Fruit fly (Drosophila melanogaster) whole organism, embryonic: ENCODE measurements around the gene mio.
A peak's percentile ranks its signal among the peaks of the same experiment; 100 is the strongest.

Experiments used
- Atf-2 ChIP-seq: fragments of 200-800 bp; sonication (Bioruptor generic); optimal IDR thresholded peaks from 2 replicates; lab custom pipeline; 2016; ENCODE audit warnings: missing biosample characterization, missing genetic modification characterization
- CG10565 ChIP-seq: fragments of 200-800 bp; sonication (Bioruptor generic); optimal IDR thresholded peaks from 3 replicates; lab custom pipeline; 2016; ENCODE audit warnings: missing biosample characterization, mild to moderate bottlenecking, missing genetic modification characterization
- CG11247 ChIP-seq: fragments of 200-800 bp; sonication (Bioruptor generic); IDR thresholded peaks from 2 replicates; pipeline ENCODE4 v1.3.6; 2022; ENCODE audit warnings: missing biosample characterization, missing genetic modification characterization
- CG11560 ChIP-seq: fragments of 200-800 bp; sonication (Bioruptor generic); IDR thresholded peaks from 3 replicates; pipeline ENCODE4 v1.3.6; 2022; ENCODE audit warnings: missing biosample characterization, missing genetic modification characterization
- CG12071 ChIP-seq: fragments of 200-800 bp; sonication (Bioruptor generic); optimal IDR thresholded peaks from 3 replicates; lab custom pipeline; 2018; ENCODE audit warnings: missing biosample characterization, mild to moderate bottlenecking, missing genetic modification characterization
- CG13287 ChIP-seq: fragments of 200-800 bp; sonication (Bioruptor generic); IDR thresholded peaks from 2 replicates; pipeline ENCODE4 v1.3.6; 2022; ENCODE audit warnings: missing biosample characterization, missing genetic modification characterization; ENCODE audit not compliant: partially characterized antibody
- CG14014 ChIP-seq: fragments of 200-800 bp; sonication (Bioruptor generic); IDR thresholded peaks from 2 replicates; pipeline ENCODE4 v1.3.6; 2022; ENCODE audit warnings: missing biosample characterization, missing genetic modification characterization
- CG1602 ChIP-seq: fragments of 200-800 bp; sonication (Bioruptor generic); optimal IDR thresholded peaks from 3 replicates; lab custom pipeline; 2016; ENCODE audit warnings: missing biosample characterization, missing genetic modification characterization
- CG2129 ChIP-seq: fragments of 200-800 bp; sonication (Bioruptor generic); IDR thresholded peaks from 2 replicates; pipeline ENCODE4 v1.3.6; 2022; ENCODE audit warnings: missing biosample characterization, missing genetic modification characterization; ENCODE audit not compliant: partially characterized antibody
- CG30431 ChIP-seq: fragments of 200-800 bp; sonication (Bioruptor generic); optimal IDR thresholded peaks from 2 replicates; lab custom pipeline; 2017; ENCODE audit warnings: missing biosample characterization, missing genetic modification characterization
- CG3065 ChIP-seq: fragments of 200-800 bp; sonication (Bioruptor generic); optimal IDR thresholded peaks from 2 replicates; lab custom pipeline; 2016; ENCODE audit warnings: missing biosample characterization, missing genetic modification characterization
- CG8089 ChIP-seq: fragments of 200-800 bp; sonication (Bioruptor generic); optimal IDR thresholded peaks from 3 replicates; lab custom pipeline; 2016; ENCODE audit warnings: missing biosample characterization, missing genetic modification characterization
- Camta ChIP-seq: fragments of 200-800 bp; sonication (Bioruptor generic); optimal IDR thresholded peaks from 2 replicates; lab custom pipeline; 2016; ENCODE audit warnings: missing biosample characterization, missing genetic modification characterization
- Dek ChIP-seq: fragments of 200-800 bp; sonication (Bioruptor generic); optimal IDR thresholded peaks from 3 replicates; lab custom pipeline; 2019; ENCODE audit warnings: missing biosample characterization, mild to moderate bottlenecking, missing genetic modification characterization, moderate library complexity
- Doc2 ChIP-seq: fragments of 200-800 bp; sonication (Bioruptor generic); IDR thresholded peaks from 2 replicates; pipeline ENCODE4 v1.3.6; 2022; ENCODE audit warnings: missing biosample characterization, missing genetic modification characterization
- GATAe ChIP-seq: fragments of 200-800 bp; sonication (Bioruptor generic); conservative IDR thresholded peaks from 2 replicates; pipeline ENCODE4 v1.3.6; 2022; ENCODE audit warnings: missing biosample characterization, missing genetic modification characterization
- H2.0 ChIP-seq: fragments of 200-800 bp; sonication (Bioruptor generic); IDR thresholded peaks from 2 replicates; pipeline ENCODE4 v1.3.6; 2022; ENCODE audit warnings: missing biosample characterization, missing genetic modification characterization
- Hand ChIP-seq: fragments of 200-800 bp; sonication (Bioruptor generic); optimal IDR thresholded peaks from 2 replicates; lab custom pipeline; 2017; ENCODE audit warnings: mild to moderate bottlenecking, missing biosample characterization, missing genetic modification reagents, missing genetic modification characterization
- Med ChIP-seq: fragments of 200-800 bp; sonication (Bioruptor generic); peaks from one replicate; lab custom pipeline; 2016; ENCODE audit warnings: missing biosample characterization, missing genetic modification characterization, mild to moderate bottlenecking, inconsistent platforms, moderate library complexity
- NC2β ChIP-seq: fragments of 200-800 bp; sonication (Bioruptor generic); optimal IDR thresholded peaks from 2 replicates; lab custom pipeline; 2016; ENCODE audit warnings: missing biosample characterization, missing genetic modification characterization
- NFAT ChIP-seq: fragments of 200-800 bp; sonication (Bioruptor generic); IDR thresholded peaks from 2 replicates; pipeline ENCODE4 v1.3.6; 2022; ENCODE audit warnings: missing biosample characterization, missing genetic modification characterization
- Sox102F ChIP-seq: fragments of 200-800 bp; sonication (Bioruptor generic); optimal IDR thresholded peaks from 2 replicates; lab custom pipeline; 2018; ENCODE audit warnings: missing biosample characterization, mild to moderate bottlenecking, missing genetic modification characterization, moderate library complexity
- Sry-δ ChIP-seq: fragments of 200-800 bp; sonication (Bioruptor generic); optimal IDR thresholded peaks from 2 replicates; lab custom pipeline; 2016; ENCODE audit warnings: missing biosample characterization, missing genetic modification characterization
- Xrp1 ChIP-seq: fragments of 200-800 bp; sonication (Bioruptor generic); IDR thresholded peaks from 2 replicates; pipeline ENCODE4 v1.3.6; 2022; ENCODE audit warnings: missing biosample characterization, missing genetic modification characterization
- YL-1 ChIP-seq: fragments of 200-800 bp; sonication (Bioruptor generic); optimal IDR thresholded peaks from 3 replicates; lab custom pipeline; 2017; ENCODE audit warnings: missing biosample characterization, mild to moderate bottlenecking, missing genetic modification characterization
- ab ChIP-seq: fragments of 200-800 bp; sonication (Bioruptor generic); optimal IDR thresholded peaks from 2 replicates; lab custom pipeline; 2016; ENCODE audit warnings: missing biosample characterization, missing genetic modification characterization
- ac ChIP-seq: fragments of 200-800 bp; sonication (Bioruptor generic); optimal IDR thresholded peaks from 3 replicates; lab custom pipeline; 2017; ENCODE audit warnings: missing biosample characterization, mild to moderate bottlenecking, missing genetic modification characterization
- ara ChIP-seq: fragments of 200-800 bp; sonication (Bioruptor generic); IDR thresholded peaks from 2 replicates; pipeline ENCODE4 v1.3.6; 2022; ENCODE audit warnings: missing biosample characterization, missing genetic modification characterization
- ci ChIP-seq: fragments of 200-800 bp; sonication (Bioruptor generic); IDR thresholded peaks from 3 replicates; pipeline ENCODE4 v1.3.6; 2022; ENCODE audit warnings: missing biosample characterization, missing genetic modification characterization
- danr ChIP-seq: fragments of 200-800 bp; sonication (Bioruptor generic); IDR thresholded peaks from 2 replicates; pipeline ENCODE4 v1.3.6; 2022; ENCODE audit warnings: missing biosample characterization, missing genetic modification characterization
- disco-r ChIP-seq: fragments of 200-800 bp; sonication (Bioruptor generic); optimal IDR thresholded peaks from 2 replicates; lab custom pipeline; 2016; ENCODE audit warnings: missing biosample characterization, missing genetic modification characterization
- dm ChIP-seq: fragments of 200-800 bp; sonication (Bioruptor generic); optimal IDR thresholded peaks from 3 replicates; lab custom pipeline; 2016; ENCODE audit warnings: missing biosample characterization, missing genetic modification characterization
- fd3F ChIP-seq: fragments of 200-800 bp; sonication (Bioruptor generic); optimal IDR thresholded peaks from 2 replicates; lab custom pipeline; 2018; ENCODE audit warnings: missing biosample characterization, mild to moderate bottlenecking, missing genetic modification characterization, moderate library complexity
- gce ChIP-seq: fragments of 200-800 bp; sonication (Bioruptor generic); IDR thresholded peaks from 3 replicates; pipeline ENCODE4 v1.3.6; 2022; ENCODE audit warnings: missing biosample characterization, missing genetic modification characterization
- gcm2 ChIP-seq: fragments of 200-800 bp; sonication (Bioruptor generic); optimal IDR thresholded peaks from 2 replicates; lab custom pipeline; 2016; ENCODE audit warnings: missing biosample characterization, missing genetic modification characterization
- jumu ChIP-seq: fragments of 200-800 bp; sonication (Bioruptor generic); optimal IDR thresholded peaks from 3 replicates; lab custom pipeline; 2016; ENCODE audit warnings: missing biosample characterization, missing genetic modification characterization
- kay ChIP-seq: fragments of 200-800 bp; sonication (Bioruptor generic); optimal IDR thresholded peaks from 2 replicates; lab custom pipeline; 2016; ENCODE audit warnings: missing biosample characterization, missing genetic modification characterization
- lmd ChIP-seq: fragments of 200-800 bp; sonication (Bioruptor generic); IDR thresholded peaks from 2 replicates; pipeline ENCODE4 v1.3.6; 2022; ENCODE audit warnings: missing biosample characterization, missing genetic modification characterization
- nerfin-2 ChIP-seq: fragments of 200-800 bp; sonication (Bioruptor generic); IDR thresholded peaks from 2 replicates; pipeline ENCODE4 v1.3.6; 2022; ENCODE audit warnings: missing biosample characterization, missing genetic modification characterization; ENCODE audit not compliant: partially characterized antibody
- onecut ChIP-seq: fragments of 200-800 bp; sonication (Bioruptor generic); IDR thresholded peaks from 2 replicates; pipeline ENCODE4 v1.3.6; 2022; ENCODE audit warnings: missing biosample characterization, missing genetic modification characterization
- pfk ChIP-seq: fragments of 200-800 bp; sonication (Bioruptor generic); optimal IDR thresholded peaks from 2 replicates; lab custom pipeline; 2018; ENCODE audit warnings: missing biosample characterization, mild to moderate bottlenecking, missing genetic modification characterization, moderate library complexity
- phol ChIP-seq: fragments of 200-800 bp; sonication (Bioruptor generic); optimal IDR thresholded peaks from 3 replicates; lab custom pipeline; 2018; ENCODE audit warnings: missing biosample characterization, mild to moderate bottlenecking, missing genetic modification characterization, moderate library complexity
- pros ChIP-seq: fragments of 200-800 bp; sonication (Bioruptor generic); optimal IDR thresholded peaks from 3 replicates; lab custom pipeline; 2019; ENCODE audit warnings: missing biosample characterization, mild to moderate bottlenecking, missing genetic modification characterization, moderate library complexity
- pum ChIP-seq: fragments of 200-800 bp; sonication (Bioruptor generic); optimal IDR thresholded peaks from 2 replicates; lab custom pipeline; 2016; ENCODE audit warnings: missing biosample characterization, missing genetic modification characterization
- ro ChIP-seq: fragments of 200-800 bp; sonication (Bioruptor generic); IDR thresholded peaks from 2 replicates; pipeline ENCODE4 v1.3.6; 2022; ENCODE audit warnings: missing biosample characterization, missing genetic modification characterization
- schlank ChIP-seq: fragments of 200-800 bp; sonication (Bioruptor generic); optimal IDR thresholded peaks from 2 replicates; lab custom pipeline; 2018; ENCODE audit warnings: missing biosample characterization, mild to moderate bottlenecking, missing genetic modification characterization
- ssp ChIP-seq: fragments of 200-800 bp; sonication (Bioruptor generic); IDR thresholded peaks from 2 replicates; pipeline ENCODE4 v1.3.6; 2022; ENCODE audit warnings: missing biosample characterization, missing genetic modification characterization
- sug ChIP-seq: fragments of 200-800 bp; optimal IDR thresholded peaks from 2 replicates; lab custom pipeline; 2019; ENCODE audit warnings: missing biosample characterization, mild to moderate bottlenecking, missing genetic modification characterization, moderate library complexity
- tgo ChIP-seq: fragments of 200-800 bp; sonication (Bioruptor generic); IDR thresholded peaks from 3 replicates; pipeline ENCODE4 v1.3.6; 2022; ENCODE audit warnings: missing biosample characterization, missing genetic modification characterization
- trem ChIP-seq: fragments of 200-800 bp; optimal IDR thresholded peaks from 3 replicates; lab custom pipeline; 2019; ENCODE audit warnings: missing biosample characterization, mild to moderate bottlenecking, missing genetic modification characterization, moderate library complexity
- twi ChIP-seq: fragments of 200-800 bp; optimal IDR thresholded peaks from 2 replicates; lab custom pipeline; 2019; ENCODE audit warnings: missing biosample characterization, mild to moderate bottlenecking, missing genetic modification characterization, moderate library complexity
- zfh1 ChIP-seq: fragments of 200-800 bp; sonication (Bioruptor generic); IDR thresholded peaks from 3 replicates; pipeline ENCODE4 v1.3.6; 2022; ENCODE audit warnings: missing biosample characterization, missing genetic modification characterization

Gene mio

DNA sequence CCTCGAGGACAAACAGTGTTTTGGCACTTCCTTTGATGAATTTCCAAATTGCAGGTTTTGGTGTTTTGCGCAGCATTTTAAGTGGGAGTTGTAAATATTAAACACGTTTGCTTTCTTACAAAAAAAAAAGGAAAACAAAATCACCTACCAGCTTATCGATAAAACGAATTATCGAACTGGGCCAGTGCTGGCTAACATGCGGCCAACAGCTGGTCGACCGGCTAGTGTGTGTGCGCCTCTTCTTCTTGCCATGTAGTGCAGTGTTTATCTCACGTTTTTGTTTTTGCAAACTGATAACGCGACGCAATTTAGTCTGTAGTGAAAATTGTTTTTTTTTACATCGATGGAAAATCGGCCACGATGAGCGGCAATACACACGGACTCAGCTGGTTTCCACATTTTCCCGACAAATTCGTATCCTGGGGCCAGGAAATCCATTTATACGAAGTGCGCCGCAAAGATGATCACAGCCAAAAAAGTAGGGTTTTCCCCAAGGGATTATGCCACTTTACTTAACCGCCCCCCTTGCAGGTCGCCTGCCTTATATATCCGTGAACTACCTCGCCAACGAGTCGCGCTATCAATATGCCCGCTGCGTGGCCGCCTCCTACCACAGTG is at the start of gene mio, which contains the start of the genes CG15386 and CG42371 (continued):
- no peak for TF ChIP-seq tgo (GFP tag; lab: Robert Waterston, UW)
- no peak for TF ChIP-seq fd3F (GFP tag; lab: Kevin White, UChicago)
- TF ChIP-seq CG11247 (GFP tag; lab: Robert Waterston, UW) = no peak
- peak; percentile 44 for TF ChIP-seq Xrp1 (GFP tag; lab: Robert Waterston, UW)
- peak; percentile 85 for TF ChIP-seq Med
- TF ChIP-seq Sox102F = no peak
- TF ChIP-seq onecut = peak; percentile 44; the same call in 1 of the 2 replicates
- no peak for TF ChIP-seq Hand (GFP tag; lab: Kevin White, UChicago)
- TF ChIP-seq twi = no peak
- TF ChIP-seq trem = peak; percentile 8
- TF ChIP-seq Sry-δ (GFP tag; lab: Kevin White, UChicago) = peak; percentile 55
- no peak for TF ChIP-seq CG2129 (GFP tag; lab: Robert Waterston, UW)
- TF ChIP-seq ara (GFP tag; lab: Robert Waterston, UW) = no peak
- TF ChIP-seq H2.0 (GFP tag; lab: Robert Waterston, UW) = no peak
- TF ChIP-seq CG30431 (GFP tag; lab: Kevin White, UChicago) = no peak
- TF ChIP-seq CG11560 = no peak
- no peak for TF ChIP-seq phol (tag; lab: Kevin White, UChicago)
- no peak for TF ChIP-seq zfh1
- no peak for TF ChIP-seq Dek (tag; lab: Kevin White, UChicago)
- no peak for TF ChIP-seq kay (GFP tag; lab: Kevin White, UChicago)
- no peak for TF ChIP-seq gcm2
- no peak for TF ChIP-seq Atf-2 (GFP tag; lab: Kevin White, UChicago)
- no peak; the same call in 1 of the 2 replicates for TF ChIP-seq nerfin-2 (GFP tag; lab: Robert Waterston, UW)
- TF ChIP-seq sug = peak; percentile 37
- no peak for TF ChIP-seq ac (GFP tag; lab: Kevin White, UChicago)
- TF ChIP-seq lmd (GFP tag; lab: Robert Waterston, UW) = no peak
- TF ChIP-seq schlank (tag; lab: Kevin White, UChicago) = no peak
- no peak for TF ChIP-seq CG8089 (GFP tag; lab: Kevin White, UChicago)
- TF ChIP-seq CG14014 (GFP tag; lab: Robert Waterston, UW) = no peak
- TF ChIP-seq CG10565 (GFP tag; lab: Kevin White, UChicago) = no peak
- no peak for TF ChIP-seq Doc2 (GFP tag; lab: Robert Waterston, UW)
- no peak for TF ChIP-seq disco-r (GFP tag; lab: Kevin White, UChicago)
- no peak for TF ChIP-seq pum
- TF ChIP-seq NFAT (GFP tag; lab: Robert Waterston, UW) = no peak; the same call in 1 of the 2 replicates
- no peak for TF ChIP-seq jumu (GFP tag; lab: Kevin White, UChicago)
- no peak for TF ChIP-seq ab (GFP tag; lab: Kevin White, UChicago)
- TF ChIP-seq NC2β (GFP tag; lab: Kevin White, UChicago) = no peak
- TF ChIP-seq CG1602 (GFP tag; lab: Kevin White, UChicago) = no peak
- TF ChIP-seq pros (GFP tag; lab: Kevin White, UChicago) = no peak
- no peak for TF ChIP-seq Camta (GFP tag; lab: Kevin White, UChicago)
- TF ChIP-seq gce (GFP tag; lab: Robert Waterston, UW) = no peak
- TF ChIP-seq YL-1 (GFP tag; lab: Kevin White, UChicago) = peak; percentile 57
- peak; percentile 65 for TF ChIP-seq ci
- peak; percentile 72 for TF ChIP-seq dm
- TF ChIP-seq CG3065 (GFP tag; lab: Kevin White, UChicago) = no peak
- TF ChIP-seq pfk = no peak
- no peak for TF ChIP-seq danr
- TF ChIP-seq ssp (GFP tag; lab: Robert Waterston, UW) = no peak
- TF ChIP-seq CG12071 = no peak
- TF ChIP-seq GATAe (GFP tag; lab: Robert Waterston, UW) = peak; percentile 46; the same call in 1 of the 2 replicates
- no peak for TF ChIP-seq ro (GFP tag; lab: Robert Waterston, UW)
- peak; percentile 65 for TF ChIP-seq CG13287 (GFP tag; lab: Robert Waterston, UW)
